ENCODE assay signal across 1 fruit fly cellular context in the genomic region with DNA sequence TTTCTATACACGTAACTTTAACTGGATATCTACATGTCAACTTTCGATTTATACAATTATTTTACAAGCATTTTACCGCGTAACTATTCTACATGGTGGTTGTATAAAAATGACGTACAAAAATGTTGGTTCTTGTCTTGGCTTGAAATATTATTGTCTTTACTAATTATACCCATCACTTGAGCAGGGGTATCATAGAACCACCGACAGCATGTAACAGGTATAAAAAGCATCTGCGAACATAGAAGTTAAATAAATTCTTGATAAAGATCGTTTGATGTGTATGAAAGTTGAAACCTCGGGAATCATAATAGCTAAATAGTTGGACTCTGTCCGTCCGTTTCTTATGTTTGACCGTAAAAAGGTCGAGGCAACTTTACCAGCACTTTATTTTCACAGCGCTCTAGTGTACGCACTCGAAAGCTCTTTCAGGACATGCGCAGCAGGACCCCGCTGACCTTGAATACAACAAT.
TF ChIP-seq lines count a peak whose summit lies in the region.

No protein-coding gene starts in this region.

TF ChIP-seq in whole organism, embryonic, 481 proteins besides CTCF, POLR2A, EP300 and RAD21 (continued from another document and continues in another):
- no peak for TF ChIP-seq CG10147 (GFP tag; optimal IDR thresholded peaks at IDR 0.05; lab: Kevin White, UChicago)
- no peak for TF ChIP-seq Kr (GFP tag; optimal IDR thresholded peaks at IDR 0.05; lab: Kevin White, UChicago)
- TF ChIP-seq CG1792 (GFP tag; optimal IDR thresholded peaks at IDR 0.05; lab: Kevin White, UChicago): no peak
- TF ChIP-seq CG17612 (GFP tag; IDR thresholded peaks at IDR 0.05; lab: Robert Waterston, UW): no peak
- no peak for TF ChIP-seq CG11696 (GFP tag; IDR thresholded peaks at IDR 0.05; lab: Robert Waterston, UW)
- no peak for TF ChIP-seq bigmax (GFP tag; optimal IDR thresholded peaks at IDR 0.05; lab: Kevin White, UChicago)
- no peak for TF ChIP-seq CG10565 (GFP tag; optimal IDR thresholded peaks at IDR 0.05; lab: Kevin White, UChicago)
- TF ChIP-seq lov (optimal IDR thresholded peaks at IDR 0.05; lab: Kevin White, UChicago): no peak
- no peak for TF ChIP-seq lov (GFP tag; IDR thresholded peaks at IDR 0.05; lab: Robert Waterston, UW)
- TF ChIP-seq TFAM (GFP tag; optimal IDR thresholded peaks at IDR 0.05; lab: Kevin White, UChicago): no peak
- peak; percentile 14 for TF ChIP-seq Asciz (GFP tag; optimal IDR thresholded peaks at IDR 0.05; lab: Kevin White, UChicago)
- TF ChIP-seq exex (tag; optimal IDR thresholded peaks at IDR 0.05; lab: Kevin White, UChicago): no peak
- no peak for TF ChIP-seq kah (GFP tag; optimal IDR thresholded peaks at IDR 0.05; lab: Kevin White, UChicago)
- peak; percentile 89 for TF ChIP-seq sens (GFP tag; lab: Kevin White, UChicago)
- peak; percentile 14 for TF ChIP-seq CG9727 (GFP tag; optimal IDR thresholded peaks at IDR 0.05; lab: Kevin White, UChicago)
- no peak for TF ChIP-seq CG10543 (GFP tag; optimal IDR thresholded peaks at IDR 0.05; lab: Kevin White, UChicago)
- peak; percentile 14 for TF ChIP-seq CG18011 (GFP tag; optimal IDR thresholded peaks at IDR 0.05; lab: Kevin White, UChicago)
- TF ChIP-seq danr (GFP tag; IDR thresholded peaks at IDR 0.05; lab: Robert Waterston, UW): 0 out of 2 replicates have a peak, but pooled peaks have one; percentile 20
- no peak for TF ChIP-seq CG4820 (GFP tag; optimal IDR thresholded peaks at IDR 0.05; lab: Kevin White, UChicago)
- TF ChIP-seq C15 (GFP tag; IDR thresholded peaks at IDR 0.05; lab: Robert Waterston, UW): no peak
- TF ChIP-seq CG10462 (GFP tag; optimal IDR thresholded peaks at IDR 0.05; lab: Kevin White, UChicago): no peak
- no peak; the same call in 3 of the 4 replicates for TF ChIP-seq Gug (GFP tag; IDR thresholded peaks at IDR 0.05; lab: Robert Waterston, UW)
- 0 out of 3 replicates have a peak, but pooled peaks have one; percentile 22 for TF ChIP-seq CG14050 (GFP tag; IDR thresholded peaks at IDR 0.05; lab: Robert Waterston, UW)
- peak; percentile 49 for TF ChIP-seq CG12659 (GFP tag; optimal IDR thresholded peaks at IDR 0.05; lab: Kevin White, UChicago)
- TF ChIP-seq CG43689 (GFP tag; IDR thresholded peaks at IDR 0.05; lab: Robert Waterston, UW): no peak
- peak; percentile 80 for TF ChIP-seq pita (GFP tag; optimal IDR thresholded peaks at IDR 0.05; lab: Kevin White, UChicago)
- TF ChIP-seq CG5180 (GFP tag; optimal IDR thresholded peaks at IDR 0.05; lab: Kevin White, UChicago): no peak
- TF ChIP-seq Dek (tag; optimal IDR thresholded peaks at IDR 0.05; lab: Kevin White, UChicago): peak; percentile 61
- no peak for TF ChIP-seq CG13624 (GFP tag; optimal IDR thresholded peaks at IDR 0.05; lab: Kevin White, UChicago)
- TF ChIP-seq CG8388 (GFP tag; optimal IDR thresholded peaks at IDR 0.05; lab: Kevin White, UChicago): peak; percentile 44
- peak; percentile 49; the same call in 1 of the 3 replicates for TF ChIP-seq otp (GFP tag; IDR thresholded peaks at IDR 0.05; lab: Robert Waterston, UW)
- peak; percentile 73 for TF ChIP-seq CG7786 (GFP tag; optimal IDR thresholded peaks at IDR 0.05; lab: Kevin White, UChicago)
- no peak for TF ChIP-seq CG15073 (GFP tag; optimal IDR thresholded peaks at IDR 0.05; lab: Kevin White, UChicago)
- TF ChIP-seq Myb (GFP tag; optimal IDR thresholded peaks at IDR 0.05; lab: Kevin White, UChicago): peak; percentile 52
- TF ChIP-seq Abd-B (GFP tag; optimal IDR thresholded peaks at IDR 0.05; lab: Kevin White, UChicago): peak; percentile 19
- no peak for TF ChIP-seq sens-2 (GFP tag; IDR thresholded peaks at IDR 0.05; lab: Robert Waterston, UW)
- TF ChIP-seq CG4360 (GFP tag; IDR thresholded peaks at IDR 0.05; lab: Robert Waterston, UW): no peak
- TF ChIP-seq zen2 (GFP tag; IDR thresholded peaks at IDR 0.05; lab: Robert Waterston, UW; ENCODE audit: partially characterized antibody): no peak
- peak; percentile 78 for TF ChIP-seq CG32532 (GFP tag; IDR thresholded peaks at IDR 0.05; lab: Robert Waterston, UW)
- no peak for TF ChIP-seq CG31388 (GFP tag; optimal IDR thresholded peaks at IDR 0.05; lab: Kevin White, UChicago)
- TF ChIP-seq croc (GFP tag; conservative IDR thresholded peaks at IDR 0.05; lab: Robert Waterston, UW): no peak
- TF ChIP-seq Doc3 (GFP tag; IDR thresholded peaks at IDR 0.05; lab: Robert Waterston, UW; ENCODE audit: partially characterized antibody): no peak
- TF ChIP-seq MBD-R2 (GFP tag; IDR thresholded peaks at IDR 0.05; lab: Robert Waterston, UW): peak; percentile 39; the same call in 1 of the 2 replicates
- TF ChIP-seq CG7839 (tag; optimal IDR thresholded peaks at IDR 0.05; lab: Kevin White, UChicago): peak; percentile 52
- no peak for TF ChIP-seq eve (GFP tag; optimal IDR thresholded peaks at IDR 0.05; lab: Kevin White, UChicago)
- TF ChIP-seq trem (tag; optimal IDR thresholded peaks at IDR 0.05; lab: Kevin White, UChicago): no peak
- TF ChIP-seq CG9609 (GFP tag; optimal IDR thresholded peaks at IDR 0.05; lab: Kevin White, UChicago): peak; percentile 73
- TF ChIP-seq zfh2 (GFP tag; optimal IDR thresholded peaks at IDR 0.05; lab: Kevin White, UChicago): peak; percentile 60
- no peak for TF ChIP-seq gt (GFP tag; IDR thresholded peaks at IDR 0.05; lab: Robert Waterston, UW)
- TF ChIP-seq CG8281 (tag; optimal IDR thresholded peaks at IDR 0.05; lab: Kevin White, UChicago): no peak
- peak; percentile 31; the same call in 1 of the 2 replicates for TF ChIP-seq CG6689 (GFP tag; IDR thresholded peaks at IDR 0.05; lab: Robert Waterston, UW)
- peak; percentile 77 for TF ChIP-seq Bgb (GFP tag; IDR thresholded peaks at IDR 0.05; lab: Robert Waterston, UW; ENCODE audit: partially characterized antibody)
- peak; percentile 50; the same call in 1 of the 2 replicates for TF ChIP-seq wdn (GFP tag; IDR thresholded peaks at IDR 0.05; lab: Robert Waterston, UW)
- TF ChIP-seq cad (GFP tag; optimal IDR thresholded peaks at IDR 0.05; lab: Kevin White, UChicago): no peak
- no peak for TF ChIP-seq aop (GFP tag; IDR thresholded peaks at IDR 0.05; lab: Robert Waterston, UW)
- no peak for TF ChIP-seq Hey (tag; optimal IDR thresholded peaks at IDR 0.05; lab: Kevin White, UChicago)
- no peak for TF ChIP-seq CG3407 (GFP tag; optimal IDR thresholded peaks at IDR 0.05; lab: Kevin White, UChicago)
- TF ChIP-seq Hr3 (GFP tag; optimal IDR thresholded peaks at IDR 0.05; lab: Kevin White, UChicago): peak; percentile 47
- TF ChIP-seq CG42726 (GFP tag; IDR thresholded peaks at IDR 0.05; lab: Robert Waterston, UW; ENCODE audit: partially characterized antibody): 0 out of 2 replicates have a peak, but pooled peaks have one; percentile 69
- peak; percentile 33 to 65 for TF ChIP-seq bsh (GFP tag; optimal IDR thresholded peaks at IDR 0.05; lab: Kevin White, UChicago)
- no peak for TF ChIP-seq Ravus (GFP tag; IDR thresholded peaks at IDR 0.05; lab: Robert Waterston, UW)
- TF ChIP-seq YL-1 (GFP tag; optimal IDR thresholded peaks at IDR 0.05; lab: Kevin White, UChicago): no peak
- TF ChIP-seq CG3065 (GFP tag; optimal IDR thresholded peaks at IDR 0.05; lab: Kevin White, UChicago): no peak
- TF ChIP-seq B-H1 (GFP tag; IDR thresholded peaks at IDR 0.05; lab: Robert Waterston, UW): no peak; the same call in 2 of the 3 replicates
- TF ChIP-seq ro (GFP tag; IDR thresholded peaks at IDR 0.05; lab: Robert Waterston, UW): no peak
- no peak for TF ChIP-seq CG1647 (GFP tag; optimal IDR thresholded peaks at IDR 0.05; lab: Kevin White, UChicago)
- 0 out of 2 replicates have a peak, but pooled peaks have one; percentile 20 for TF ChIP-seq CG9215 (GFP tag; IDR thresholded peaks at IDR 0.05; lab: Robert Waterston, UW)
- TF ChIP-seq ranshi (GFP tag; IDR thresholded peaks at IDR 0.05; lab: Robert Waterston, UW): peak; percentile 62
- TF ChIP-seq al (GFP tag; IDR thresholded peaks at IDR 0.05; lab: Robert Waterston, UW): no peak
- peak; percentile 61 for TF ChIP-seq CG12219 (GFP tag; optimal IDR thresholded peaks at IDR 0.05; lab: Kevin White, UChicago)
- TF ChIP-seq eyg (GFP tag; optimal IDR thresholded peaks at IDR 0.05; lab: Kevin White, UChicago): peak; percentile 49
- peak; percentile 58 for TF ChIP-seq sd (tag; optimal IDR thresholded peaks at IDR 0.05; lab: Kevin White, UChicago)
- no peak for TF ChIP-seq Stat92E (GFP tag; optimal IDR thresholded peaks at IDR 0.05; lab: Kevin White, UChicago)
- no peak for TF ChIP-seq gsb-n (tag; optimal IDR thresholded peaks at IDR 0.05; lab: Kevin White, UChicago)
- TF ChIP-seq CG8359 (GFP tag; optimal IDR thresholded peaks at IDR 0.05; lab: Kevin White, UChicago; ENCODE audit: borderline replicate concordance): no peak
- TF ChIP-seq CG3163 (GFP tag; optimal IDR thresholded peaks at IDR 0.05; lab: Kevin White, UChicago): peak; percentile 4
- TF ChIP-seq luna (GFP tag; optimal IDR thresholded peaks at IDR 0.05; lab: Kevin White, UChicago): no peak
- peak in 1 of 2 experiments; percentile 8 for TF ChIP-seq insv (GFP tag; optimal IDR thresholded peaks at IDR 0.05; lab: Kevin White, UChicago)
- peak; percentile 26; the same call in 1 of the 2 replicates for TF ChIP-seq CG31224 (GFP tag; IDR thresholded peaks at IDR 0.05; lab: Robert Waterston, UW)
- TF ChIP-seq bab2 (GFP tag; optimal IDR thresholded peaks at IDR 0.05; lab: Kevin White, UChicago): peak; percentile 26
- TF ChIP-seq CG15269 (tag; optimal IDR thresholded peaks at IDR 0.05; lab: Kevin White, UChicago): peak; percentile 55
- TF ChIP-seq CG10209 (GFP tag; optimal IDR thresholded peaks at IDR 0.05; lab: Kevin White, UChicago): peak; percentile 39
- no peak for TF ChIP-seq sc (optimal IDR thresholded peaks at IDR 0.05; lab: Kevin White, UChicago)
- TF ChIP-seq sc (GFP tag; optimal IDR thresholded peaks at IDR 0.05; lab: Kevin White, UChicago): no peak
- peak; percentile 63; the same call in 1 of the 2 replicates for TF ChIP-seq NFAT (GFP tag; IDR thresholded peaks at IDR 0.05; lab: Robert Waterston, UW)
- peak; percentile 41 for TF ChIP-seq CrebB (tag; optimal IDR thresholded peaks at IDR 0.05; lab: Kevin White, UChicago)
- TF ChIP-seq CG11560 (tag; IDR thresholded peaks at IDR 0.05; lab: Robert Waterston, UW): no peak
- peak; percentile 45 for TF ChIP-seq ttk (GFP tag; IDR thresholded peaks at IDR 0.05; lab: Robert Waterston, UW)
- TF ChIP-seq jigr1 (GFP tag; IDR thresholded peaks at IDR 0.05; lab: Robert Waterston, UW): no peak
- TF ChIP-seq grn (GFP tag; optimal IDR thresholded peaks at IDR 0.05; lab: Kevin White, UChicago): no peak
- TF ChIP-seq Hr39 (optimal IDR thresholded peaks at IDR 0.05; lab: Kevin White, UChicago): no peak
- TF ChIP-seq CG2120 (GFP tag; optimal IDR thresholded peaks at IDR 0.05; lab: Kevin White, UChicago): peak; percentile 87
- no peak for TF ChIP-seq br (optimal IDR thresholded peaks at IDR 0.05; lab: Kevin White, UChicago)
- TF ChIP-seq Dip3 (GFP tag; optimal IDR thresholded peaks at IDR 0.05; lab: Kevin White, UChicago): peak; percentile 69
- TF ChIP-seq zf30C (GFP tag; optimal IDR thresholded peaks at IDR 0.05; lab: Kevin White, UChicago): no peak
- no peak for TF ChIP-seq CG6791 (GFP tag; IDR thresholded peaks at IDR 0.05; lab: Robert Waterston, UW; ENCODE audit: partially characterized antibody)
- TF ChIP-seq ara (GFP tag; IDR thresholded peaks at IDR 0.05; lab: Robert Waterston, UW): 0 out of 2 replicates have a peak, but pooled peaks have one; percentile 34
- peak; percentile 58 for TF ChIP-seq Lhr (GFP tag; optimal IDR thresholded peaks at IDR 0.05; lab: Kevin White, UChicago)
- TF ChIP-seq Neu2 (GFP tag; optimal IDR thresholded peaks at IDR 0.05; lab: Kevin White, UChicago; ENCODE audit: borderline replicate concordance): no peak
- peak; percentile 53 for TF ChIP-seq CG16863 (GFP tag; optimal IDR thresholded peaks at IDR 0.05; lab: Kevin White, UChicago)
- TF ChIP-seq D19B (GFP tag; optimal IDR thresholded peaks at IDR 0.05; lab: Kevin White, UChicago): peak; percentile 14
- no peak for TF ChIP-seq tll (GFP tag; optimal IDR thresholded peaks at IDR 0.05; lab: Kevin White, UChicago)
- 0 out of 3 replicates have a peak, but pooled peaks have one; percentile 50 for TF ChIP-seq CG11456 (GFP tag; IDR thresholded peaks at IDR 0.05; lab: Robert Waterston, UW)
- peak; percentile 20 for TF ChIP-seq CG15601 (tag; optimal IDR thresholded peaks at IDR 0.05; lab: Kevin White, UChicago)
- TF ChIP-seq ase (GFP tag; IDR thresholded peaks at IDR 0.05; lab: Robert Waterston, UW): peak; percentile 23; the same call in 1 of the 3 replicates
- no peak for TF ChIP-seq Lim3 (GFP tag; IDR thresholded peaks at IDR 0.05; lab: Robert Waterston, UW)
- no peak for TF ChIP-seq CG15479 (GFP tag; optimal IDR thresholded peaks at IDR 0.05; lab: Kevin White, UChicago)
- peak; percentile 54; the same call in 1 of the 3 replicates for TF ChIP-seq gce (GFP tag; IDR thresholded peaks at IDR 0.05; lab: Robert Waterston, UW)
- peak; percentile 59 for TF ChIP-seq CG7556 (GFP tag; optimal IDR thresholded peaks at IDR 0.05; lab: Kevin White, UChicago)
- 0 out of 2 replicates have a peak, but pooled peaks have one; percentile 22 for TF ChIP-seq esg (GFP tag; conservative IDR thresholded peaks at IDR 0.05; lab: Robert Waterston, UW)
- TF ChIP-seq gem (tag; optimal IDR thresholded peaks at IDR 0.05; lab: Kevin White, UChicago): peak; percentile 73
- no peak for TF ChIP-seq CG8924 (tag; optimal IDR thresholded peaks at IDR 0.05; lab: Kevin White, UChicago)
- TF ChIP-seq Antp (GFP tag; optimal IDR thresholded peaks at IDR 0.05; lab: Kevin White, UChicago): peak; percentile 34
- no peak for TF ChIP-seq CG1024 (GFP tag; IDR thresholded peaks at IDR 0.05; lab: Robert Waterston, UW)
- TF ChIP-seq CG17359 (tag; optimal IDR thresholded peaks at IDR 0.05; lab: Kevin White, UChicago): peak; percentile 50
- TF ChIP-seq CG15011 (GFP tag; optimal IDR thresholded peaks at IDR 0.05; lab: Kevin White, UChicago): no peak
- TF ChIP-seq p53 (GFP tag; optimal IDR thresholded peaks at IDR 0.05; lab: Kevin White, UChicago): no peak
- TF ChIP-seq cwo (GFP tag; optimal IDR thresholded peaks at IDR 0.05; lab: Kevin White, UChicago): peak; percentile 41
- TF ChIP-seq zen (tag; optimal IDR thresholded peaks at IDR 0.05; lab: Kevin White, UChicago): peak; percentile 15
- TF ChIP-seq Side (GFP tag; optimal IDR thresholded peaks at IDR 0.05; lab: Kevin White, UChicago): no peak
- TF ChIP-seq CG8765 (GFP tag; IDR thresholded peaks at IDR 0.05; lab: Robert Waterston, UW): 0 out of 2 replicates have a peak, but pooled peaks have one; percentile 9
- peak; percentile 55; the same call in 1 of the 2 replicates for TF ChIP-seq stc (GFP tag; IDR thresholded peaks at IDR 0.05; lab: Robert Waterston, UW)
- no peak for TF ChIP-seq en (GFP tag; optimal IDR thresholded peaks at IDR 0.05; lab: Kevin White, UChicago)
- TF ChIP-seq CkIIα-i1 (GFP tag; IDR thresholded peaks at IDR 0.05; lab: Robert Waterston, UW): no peak
- TF ChIP-seq CG12104 (GFP tag; optimal IDR thresholded peaks at IDR 0.05; lab: Kevin White, UChicago): no peak
